Fruit fly (Drosophila melanogaster): ENCODE measurements around the gene GatC.

GatC gene

dm6 chr2L:13801166-13801565, 31.7 kb downstream of the GatC start:
- TF ChIP-seq CG6163 (GFP tag; IDR thresholded peaks at IDR 0.05) (no peak), fkh (GFP tag; optimal IDR thresholded peaks at IDR 0.05) (peak; percentile 42)

- peak; percentile 19 for TF ChIP-seq CG6854 (GFP tag; optimal IDR thresholded peaks at IDR 0.05)
- no peak for TF ChIP-seq dac (GFP tag; optimal IDR thresholded peaks at IDR 0.05)
- TF ChIP-seq esn (GFP tag; optimal IDR thresholded peaks at IDR 0.05): peak; percentile 11
Observed at dm6 chr2L:13793405-13793804, 39.5 kb downstream of the GatC start, which contains the start of gene Sec71. TSS of gene Sec71 (plus strand) at chr2L:13793521.

dm6 chr2L:13790715-13791114, 42.2 kb downstream of the GatC start, which contains the start of gene CG16863:
TSS of gene CG16863 (plus strand) at chr2L:13790959.
- TF ChIP-seq CG31627 (GFP tag; optimal IDR thresholded peaks at IDR 0.05) (no peak), Smox (GFP tag; optimal IDR thresholded peaks at IDR 0.05) (no peak), svp (GFP tag) (no peak), fd59A (GFP tag; optimal IDR thresholded peaks at IDR 0.05) (no peak), CG6854 (GFP tag; optimal IDR thresholded peaks at IDR 0.05) (no peak), CG3032 (tag; optimal IDR thresholded peaks at IDR 0.05) (no peak), Gug (GFP tag; IDR thresholded peaks at IDR 0.05) (no peak), CG6276 (GFP tag; optimal IDR thresholded peaks at IDR 0.05) (no peak), Ets21C (GFP tag; optimal IDR thresholded peaks at IDR 0.05) (no peak), CG9139 (GFP tag; optimal IDR thresholded peaks at IDR 0.05) (no peak), CG16779 (tag; optimal IDR thresholded peaks at IDR 0.05) (no peak), Hr39 (GFP tag; optimal IDR thresholded peaks at IDR 0.05) (no peak), eg (GFP tag; IDR thresholded peaks at IDR 0.05) (no peak), pdm3 (GFP tag; optimal IDR thresholded peaks at IDR 0.05) (no peak), esn (GFP tag; optimal IDR thresholded peaks at IDR 0.05) (no peak), OdsH (GFP tag; optimal IDR thresholded peaks at IDR 0.05) (no peak), CG7368 (GFP tag; optimal IDR thresholded peaks at IDR 0.05) (no peak), Ets96B (tag; optimal IDR thresholded peaks at IDR 0.05) (no peak), CG10669 (GFP tag; optimal IDR thresholded peaks at IDR 0.05) (no peak), Blimp-1 (GFP tag; optimal IDR thresholded peaks at IDR 0.05) (no peak)

- TF ChIP-seq CG6792 (GFP tag; optimal IDR thresholded peaks at IDR 0.05) (no peak), CG10631 (GFP tag; optimal IDR thresholded peaks at IDR 0.05) (no peak), lz (GFP tag; optimal IDR thresholded peaks at IDR 0.05) (no peak), pdm3 (GFP tag; optimal IDR thresholded peaks at IDR 0.05) (no peak), Ets21C (GFP tag; optimal IDR thresholded peaks at IDR 0.05) (no peak), CG32006 (GFP tag; optimal IDR thresholded peaks at IDR 0.05) (no peak), fd85E (GFP tag; optimal IDR thresholded peaks at IDR 0.05) (no peak), dac (GFP tag; optimal IDR thresholded peaks at IDR 0.05) (no peak), svp (GFP tag) (no peak), OdsH (GFP tag; optimal IDR thresholded peaks at IDR 0.05) (no peak), spab (GFP tag; optimal IDR thresholded peaks at IDR 0.05) (no peak), Sox14 (GFP tag; optimal IDR thresholded peaks at IDR 0.05) (peak; percentile 2), Eip93F (GFP tag; optimal IDR thresholded peaks at IDR 0.05) (no peak), Hr39 (GFP tag; optimal IDR thresholded peaks at IDR 0.05) (no peak), vri (GFP tag; optimal IDR thresholded peaks at IDR 0.05) (peak; percentile 53), CG6808 (GFP tag; optimal IDR thresholded peaks at IDR 0.05) (no peak), fd59A (GFP tag; optimal IDR thresholded peaks at IDR 0.05) (no peak), acj6 (GFP tag; optimal IDR thresholded peaks at IDR 0.05) (no peak), CG8319 (GFP tag; optimal IDR thresholded peaks at IDR 0.05) (no peak), Eip78C (GFP tag) (peak; percentile 44), CG4318 (GFP tag; optimal IDR thresholded peaks at IDR 0.05) (no peak), esn (GFP tag; optimal IDR thresholded peaks at IDR 0.05) (no peak), CG7368 (GFP tag; optimal IDR thresholded peaks at IDR 0.05) (no peak), salr (GFP tag; optimal IDR thresholded peaks at IDR 0.05) (no peak), Met (GFP tag; optimal IDR thresholded peaks at IDR 0.05) (no peak)
Observed at dm6 chr2L:13784155-13784681, 48.7 kb downstream of the GatC start, which contains the start of gene CG16890. TSS of gene CG16890 (minus strand) at chr2L:13784338.
